Worm (Caenorhabditis elegans): Measurements from ENCODE around the gene best-23.

Gene best-23

ce11 chrII:7920178-7920577, 12.8 kb upstream of the best-23 start:
- TF ChIP-seq ceh-63 (GFP tag; optimal IDR thresholded peaks at IDR 0.05) (peak; percentile 44), ceh-90 (tag; optimal IDR thresholded peaks at IDR 0.05) (no peak), ceh-88 (GFP tag; IDR thresholded peaks at IDR 0.05) (no peak), skn-1 (tag; optimal IDR thresholded peaks at IDR 0.05) (no peak), nhr-71 (tag; optimal IDR thresholded peaks at IDR 0.05) (peak; percentile 27), ama-1 (optimal IDR thresholded peaks at IDR 0.05) (no peak), xbp-1 (tag; optimal IDR thresholded peaks at IDR 0.05) (no peak), nhr-76 (tag; optimal IDR thresholded peaks at IDR 0.05) (no peak), lin-14 (GFP tag; optimal IDR thresholded peaks at IDR 0.05) (peak; percentile 56), irx-1 (tag; optimal IDR thresholded peaks at IDR 0.05) (no peak), hlh-17 (GFP tag; optimal IDR thresholded peaks at IDR 0.05; ENCODE audit: borderline replicate concordance) (no peak), elt-3 (tag; optimal IDR thresholded peaks at IDR 0.05) (no peak), lin-35 (GFP tag; optimal IDR thresholded peaks at IDR 0.05) (no peak)

ce11 chrII:7911015-7911414, 3.6 kb upstream of the best-23 start, which contains the start of gene ZK675.4:
ZK675.4 (plus strand) TSS chrII:7911315.
- TF ChIP-seq nhr-20 (tag; optimal IDR thresholded peaks at IDR 0.05) (no peak), egl-27 (tag; optimal IDR thresholded peaks at IDR 0.05) (no peak), hpl-2 (GFP tag; optimal IDR thresholded peaks at IDR 0.05) (no peak), pag-3 (tag; optimal IDR thresholded peaks at IDR 0.05; ENCODE audit: borderline replicate concordance, insufficient read depth) (no peak), lin-35 (GFP tag; optimal IDR thresholded peaks at IDR 0.05) (no peak), mep-1 (tag; optimal IDR thresholded peaks at IDR 0.05) (no peak), aha-1 (tag; optimal IDR thresholded peaks at IDR 0.05) (no peak), sptf-1 (tag; optimal IDR thresholded peaks at IDR 0.05) (no peak), ceh-82 (tag; optimal IDR thresholded peaks at IDR 0.05) (no peak), sox-4 (tag; optimal IDR thresholded peaks at IDR 0.05) (no peak), elt-2 (tag; optimal IDR thresholded peaks at IDR 0.05) (no peak), egl-13 (tag; optimal IDR thresholded peaks at IDR 0.05) (no peak), ceh-90 (tag; optimal IDR thresholded peaks at IDR 0.05) (no peak), fkh-10 (GFP tag; optimal IDR thresholded peaks at IDR 0.05) (no peak), skn-1 (tag; optimal IDR thresholded peaks at IDR 0.05) (no peak), lin-13 (GFP tag; optimal IDR thresholded peaks at IDR 0.05) (no peak), jun-1 (tag; optimal IDR thresholded peaks at IDR 0.05) (no peak), irx-1 (tag; optimal IDR thresholded peaks at IDR 0.05) (no peak)

- TF ChIP-seq sup-37 (GFP tag; optimal IDR thresholded peaks at IDR 0.05), result no peak
- TF ChIP-seq efl-1 (optimal IDR thresholded peaks at IDR 0.05), result no peak
- peak in 1 of 2 experiments; percentile 90 for TF ChIP-seq efl-1 (GFP tag; optimal IDR thresholded peaks at IDR 0.05 in 1 of 2)
Observed at ce11 chrII:7901990-7902389, 5.4 kb downstream of the best-23 start.

- TF ChIP-seq unc-130 (tag; optimal IDR thresholded peaks at IDR 0.05) (no peak), nhr-237 (tag; optimal IDR thresholded peaks at IDR 0.05) (no peak), lsy-2 (tag; optimal IDR thresholded peaks at IDR 0.05) (no peak), skn-1 (tag; optimal IDR thresholded peaks at IDR 0.05) (no peak), elt-3 (tag; optimal IDR thresholded peaks at IDR 0.05) (no peak)
Observed at ce11 chrII:7900762-7901161, 6.6 kb downstream of the best-23 start.

- peak; percentile 59 for TF ChIP-seq aly-2 (tag; optimal IDR thresholded peaks at IDR 0.05)
- peak; percentile 31 for TF ChIP-seq lin-14 (GFP tag; optimal IDR thresholded peaks at IDR 0.05)
- TF ChIP-seq nhr-77 (tag; optimal IDR thresholded peaks at IDR 0.05), result no peak
- no peak for TF ChIP-seq sox-4 (tag; optimal IDR thresholded peaks at IDR 0.05)
- no peak for TF ChIP-seq efl-1 (optimal IDR thresholded peaks at IDR 0.05)
- TF ChIP-seq efl-1 (GFP tag; optimal IDR thresholded peaks at IDR 0.05 in 1 of 2), result peak in 1 of 2 experiments; percentile 65
Observed at ce11 chrII:7900190-7900672, 7.2 kb downstream of the best-23 start, which contains the start of gene rev-1. rev-1 (plus strand) TSS chrII:7900622.
